Fruit fly (Drosophila melanogaster) whole organism, embryonic: ENCODE results near the gene CG34138.

Experiments used
- BtbVII ChIP-seq: fragments of 200-800 bp; sonication (Bioruptor generic); optimal IDR thresholded peaks from 3 replicates; lab custom pipeline; 2017; ENCODE audit warnings: missing biosample characterization, mild to moderate bottlenecking, missing genetic modification characterization
- CG11504 ChIP-seq: fragments of 200-800 bp; sonication (Bioruptor generic); optimal IDR thresholded peaks from 3 replicates; lab custom pipeline; 2019; ENCODE audit warnings: missing biosample characterization, mild to moderate bottlenecking, missing genetic modification characterization, moderate library complexity
- CG14050 ChIP-seq: fragments of 200-800 bp; sonication (Bioruptor generic); IDR thresholded peaks from 3 replicates; pipeline ENCODE4 v1.3.6; 2022; ENCODE audit warnings: missing biosample characterization, missing genetic modification characterization
- CG14667 ChIP-seq: fragments of 200-800 bp; sonication (Bioruptor generic); IDR thresholded peaks from 2 replicates; pipeline ENCODE4 v1.3.6; 2022; ENCODE audit warnings: missing biosample characterization, missing genetic modification characterization
- CG15011 ChIP-seq: fragments of 200-800 bp; sonication (Bioruptor generic); optimal IDR thresholded peaks from 3 replicates; lab custom pipeline; 2018; ENCODE audit warnings: missing biosample characterization, mild to moderate bottlenecking, missing genetic modification characterization
- CG15073 ChIP-seq: fragments of 200-800 bp; sonication (Bioruptor generic); optimal IDR thresholded peaks from 2 replicates; lab custom pipeline; 2016; ENCODE audit warnings: missing biosample characterization, missing genetic modification characterization
- CG1529 ChIP-seq: fragments of 200-800 bp; sonication (Bioruptor generic); optimal IDR thresholded peaks from 3 replicates; lab custom pipeline; 2018; ENCODE audit warnings: missing biosample characterization, missing genetic modification characterization
- CG1647 ChIP-seq: fragments of 200-800 bp; sonication (Bioruptor generic); optimal IDR thresholded peaks from 3 replicates; lab custom pipeline; 2016; ENCODE audit warnings: missing biosample characterization, missing genetic modification characterization
- CG16813 ChIP-seq: fragments of 200-800 bp; sonication (Bioruptor generic); IDR thresholded peaks from 3 replicates; pipeline ENCODE4 v1.3.6; 2022; ENCODE audit warnings: missing biosample characterization, missing genetic modification characterization; ENCODE audit not compliant: partially characterized antibody
- CG17328 ChIP-seq: fragments of 200-800 bp; sonication (Bioruptor generic); IDR thresholded peaks from 2 replicates; pipeline ENCODE4 v1.3.6; 2022; ENCODE audit warnings: missing biosample characterization, missing genetic modification characterization
- CG17802 ChIP-seq: fragments of 200-800 bp; sonication (Bioruptor generic); optimal IDR thresholded peaks from 2 replicates; lab custom pipeline; 2018; ENCODE audit warnings: missing biosample characterization, mild to moderate bottlenecking, missing genetic modification characterization, moderate library complexity
- CG1792 ChIP-seq: fragments of 200-800 bp; sonication (Bioruptor generic); optimal IDR thresholded peaks from 2 replicates; lab custom pipeline; 2016; ENCODE audit warnings: missing biosample characterization, missing genetic modification characterization
- CG3281 ChIP-seq: fragments of 200-800 bp; sonication (Bioruptor generic); optimal IDR thresholded peaks from 3 replicates; lab custom pipeline; 2017; ENCODE audit warnings: missing biosample characterization, mild to moderate bottlenecking, missing genetic modification characterization
- CG34224 ChIP-seq: fragments of 200-800 bp; sonication (Bioruptor generic); IDR thresholded peaks from 3 replicates; pipeline ENCODE4 v1.3.6; 2022; ENCODE audit warnings: missing biosample characterization, missing genetic modification characterization; ENCODE audit not compliant: partially characterized antibody
- CG43689 ChIP-seq: fragments of 200-800 bp; sonication (Bioruptor generic); IDR thresholded peaks from 2 replicates; pipeline ENCODE4 v1.3.6; 2022; ENCODE audit warnings: missing biosample characterization, missing genetic modification characterization
- CG6272 ChIP-seq: fragments of 200-800 bp; sonication (Bioruptor generic); IDR thresholded peaks from 2 replicates; pipeline ENCODE4 v1.3.6; 2022; ENCODE audit warnings: missing biosample characterization, missing genetic modification characterization
- CG7372 ChIP-seq: fragments of 200-800 bp; sonication (Bioruptor generic); IDR thresholded peaks from 2 replicates; pipeline ENCODE4 v1.3.6; 2022; ENCODE audit warnings: missing biosample characterization, missing genetic modification characterization
- CG8290 ChIP-seq, 3 experiments: fragments of 200-800 bp; sonication (Bioruptor generic); optimal IDR thresholded peaks; 2 replicates each; lab custom pipeline; 2016 to 2019; ENCODE audit warnings: missing biosample characterization in 3 of 3, missing genetic modification characterization in 3 of 3, mild to moderate bottlenecking in 2 of 3, moderate library complexity in 1 of 3
- CG9797 ChIP-seq: fragments of 200-800 bp; sonication (Bioruptor generic); optimal IDR thresholded peaks from 3 replicates; lab custom pipeline; 2018; ENCODE audit warnings: missing biosample characterization, mild to moderate bottlenecking, missing genetic modification characterization
- CTCF ChIP-seq: fragments of 200-800 bp; sonication (Bioruptor generic); optimal IDR thresholded peaks from 2 replicates; lab custom pipeline; 2017; ENCODE audit warnings: missing biosample characterization, mild to moderate bottlenecking, missing genetic modification characterization, moderate library complexity
- Dll ChIP-seq: fragments of 200-800 bp; sonication (Bioruptor generic); IDR thresholded peaks from 4 replicates; pipeline ENCODE4 v1.3.6; 2022; ENCODE audit warnings: missing biosample characterization, missing genetic modification characterization; ENCODE audit not compliant: partially characterized antibody
- Elba2 ChIP-seq: fragments of 200-800 bp; sonication (Bioruptor generic); optimal IDR thresholded peaks from 3 replicates; lab custom pipeline; 2016; ENCODE audit warnings: missing biosample characterization, missing genetic modification characterization
- HLHmδ ChIP-seq: fragments of 200-800 bp; sonication (Bioruptor generic); optimal IDR thresholded peaks from 2 replicates; lab custom pipeline; 2018; ENCODE audit warnings: missing biosample characterization, mild to moderate bottlenecking, missing genetic modification characterization, moderate library complexity
- Hsf ChIP-seq: fragments of 200-800 bp; sonication (Bioruptor generic); optimal IDR thresholded peaks from 3 replicates; lab custom pipeline; 2016; ENCODE audit warnings: missing biosample characterization, missing genetic modification characterization
- Neu2 ChIP-seq: fragments of 200-800 bp; sonication (Bioruptor generic); optimal IDR thresholded peaks from 3 replicates; lab custom pipeline; 2016; ENCODE audit warnings: missing biosample characterization, missing genetic modification characterization, borderline replicate concordance
- Poxn ChIP-seq: fragments of 200-800 bp; sonication (Bioruptor generic); IDR thresholded peaks from 2 replicates; pipeline ENCODE4 v1.3.6; 2022; ENCODE audit warnings: missing biosample characterization, missing genetic modification characterization
- Rx ChIP-seq: fragments of 200-800 bp; sonication (Bioruptor generic); IDR thresholded peaks from 2 replicates; pipeline ENCODE4 v1.3.6; 2022; ENCODE audit warnings: missing biosample characterization, missing genetic modification characterization
- Ssrp ChIP-seq: fragments of 200-800 bp; sonication (Bioruptor generic); optimal IDR thresholded peaks from 2 replicates; lab custom pipeline; 2018; ENCODE audit warnings: missing biosample characterization, mild to moderate bottlenecking, missing genetic modification characterization, moderate library complexity
- Xrp1 ChIP-seq: fragments of 200-800 bp; sonication (Bioruptor generic); IDR thresholded peaks from 2 replicates; pipeline ENCODE4 v1.3.6; 2022; ENCODE audit warnings: missing biosample characterization, missing genetic modification characterization
- abd-A ChIP-seq: fragments of 200-800 bp; sonication (Bioruptor generic); optimal IDR thresholded peaks from 3 replicates; lab custom pipeline; 2019; ENCODE audit warnings: missing biosample characterization, mild to moderate bottlenecking, missing genetic modification characterization, moderate library complexity
- cg ChIP-seq: fragments of 200-800 bp; sonication (Bioruptor generic); optimal IDR thresholded peaks from 3 replicates; lab custom pipeline; 2019; ENCODE audit warnings: missing biosample characterization, mild to moderate bottlenecking, missing genetic modification characterization, moderate library complexity
- croc ChIP-seq: fragments of 200-800 bp; sonication (Bioruptor generic); conservative IDR thresholded peaks from 3 replicates; pipeline ENCODE4 v1.3.6; 2022; ENCODE audit warnings: missing biosample characterization, missing genetic modification characterization
- dysf ChIP-seq: fragments of 200-800 bp; sonication (Bioruptor generic); IDR thresholded peaks from 3 replicates; pipeline ENCODE4 v1.3.6; 2022; ENCODE audit warnings: missing biosample characterization, missing genetic modification characterization
- fu2 ChIP-seq: fragments of 200-800 bp; sonication (Bioruptor generic); optimal IDR thresholded peaks from 2 replicates; lab custom pipeline; 2016; ENCODE audit warnings: missing biosample characterization, missing genetic modification characterization
- gfzf ChIP-seq: fragments of 200-800 bp; sonication (Bioruptor generic); optimal IDR thresholded peaks from 2 replicates; lab custom pipeline; 2016; ENCODE audit warnings: missing biosample characterization, mild to moderate bottlenecking, missing genetic modification characterization, moderate library complexity
- insv ChIP-seq, 2 experiments: fragments of 200-800 bp; sonication (Bioruptor generic); optimal IDR thresholded peaks; 3 replicates each; lab custom pipeline; 2016 to 2018; ENCODE audit warnings: missing biosample characterization in 2 of 2, missing genetic modification characterization in 2 of 2
- jing ChIP-seq: fragments of 200-800 bp; sonication (Bioruptor generic); optimal IDR thresholded peaks from 2 replicates; lab custom pipeline; 2018; ENCODE audit warnings: missing biosample characterization, mild to moderate bottlenecking, missing genetic modification characterization
- lola ChIP-seq, 3 experiments: fragments of >200 bp in 2 of 3; fragments of 200-800 bp in 1 of 3; sonication (Bioruptor generic) in 1 of 3; optimal IDR thresholded peaks; 2 replicates each; lab custom pipeline; 2017 to 2019; ENCODE audit warnings: missing biosample characterization in 3 of 3, missing genetic modification characterization in 3 of 3, mild to moderate bottlenecking in 1 of 3, moderate library complexity in 1 of 3
- maf-S ChIP-seq: fragments of 200-800 bp; sonication (Bioruptor generic); optimal IDR thresholded peaks from 2 replicates; lab custom pipeline; 2016; ENCODE audit warnings: missing biosample characterization, missing genetic modification characterization
- mam ChIP-seq: fragments of 200-800 bp; sonication (Bioruptor generic); optimal IDR thresholded peaks from 3 replicates; lab custom pipeline; 2016; ENCODE audit warnings: missing biosample characterization, missing genetic modification characterization
- pfk ChIP-seq: fragments of 200-800 bp; sonication (Bioruptor generic); optimal IDR thresholded peaks from 2 replicates; lab custom pipeline; 2018; ENCODE audit warnings: missing biosample characterization, mild to moderate bottlenecking, missing genetic modification characterization, moderate library complexity
- pita ChIP-seq: fragments of 200-800 bp; sonication (Bioruptor generic); optimal IDR thresholded peaks from 2 replicates; lab custom pipeline; 2017; ENCODE audit warnings: missing biosample characterization, mild to moderate bottlenecking, missing genetic modification characterization
- repo ChIP-seq: fragments of 200-800 bp; sonication (Bioruptor generic); optimal IDR thresholded peaks from 2 replicates; lab custom pipeline; 2016; ENCODE audit warnings: missing biosample characterization, missing genetic modification characterization
- sens ChIP-seq: fragments of 200-800 bp; sonication (Bioruptor generic); peaks from one replicate; lab custom pipeline; 2016; ENCODE audit warnings: missing biosample characterization, missing genetic modification characterization
- sima ChIP-seq: fragments of 200-800 bp; sonication (Bioruptor generic); optimal IDR thresholded peaks from 2 replicates; lab custom pipeline; 2016; ENCODE audit warnings: missing biosample characterization, missing genetic modification characterization
- sr ChIP-seq: fragments of 200-800 bp; sonication (Bioruptor generic); IDR thresholded peaks from 3 replicates; pipeline ENCODE4 v1.3.6; 2022; ENCODE audit warnings: missing biosample characterization, missing genetic modification characterization
- tgo ChIP-seq: fragments of 200-800 bp; sonication (Bioruptor generic); IDR thresholded peaks from 3 replicates; pipeline ENCODE4 v1.3.6; 2022; ENCODE audit warnings: missing biosample characterization, missing genetic modification characterization
- tin ChIP-seq: fragments of 200-800 bp; sonication (Bioruptor generic); optimal IDR thresholded peaks from 3 replicates; lab custom pipeline; 2016; ENCODE audit warnings: missing biosample characterization, missing genetic modification characterization
- wor ChIP-seq: fragments of 200-800 bp; sonication (Bioruptor generic); IDR thresholded peaks from 2 replicates; pipeline ENCODE4 v1.3.6; 2022; ENCODE audit warnings: missing biosample characterization, missing genetic modification characterization
- yki ChIP-seq: fragments of >200 bp; optimal IDR thresholded peaks from 3 replicates; lab custom pipeline; 2018

CG34138 gene

DNA sequence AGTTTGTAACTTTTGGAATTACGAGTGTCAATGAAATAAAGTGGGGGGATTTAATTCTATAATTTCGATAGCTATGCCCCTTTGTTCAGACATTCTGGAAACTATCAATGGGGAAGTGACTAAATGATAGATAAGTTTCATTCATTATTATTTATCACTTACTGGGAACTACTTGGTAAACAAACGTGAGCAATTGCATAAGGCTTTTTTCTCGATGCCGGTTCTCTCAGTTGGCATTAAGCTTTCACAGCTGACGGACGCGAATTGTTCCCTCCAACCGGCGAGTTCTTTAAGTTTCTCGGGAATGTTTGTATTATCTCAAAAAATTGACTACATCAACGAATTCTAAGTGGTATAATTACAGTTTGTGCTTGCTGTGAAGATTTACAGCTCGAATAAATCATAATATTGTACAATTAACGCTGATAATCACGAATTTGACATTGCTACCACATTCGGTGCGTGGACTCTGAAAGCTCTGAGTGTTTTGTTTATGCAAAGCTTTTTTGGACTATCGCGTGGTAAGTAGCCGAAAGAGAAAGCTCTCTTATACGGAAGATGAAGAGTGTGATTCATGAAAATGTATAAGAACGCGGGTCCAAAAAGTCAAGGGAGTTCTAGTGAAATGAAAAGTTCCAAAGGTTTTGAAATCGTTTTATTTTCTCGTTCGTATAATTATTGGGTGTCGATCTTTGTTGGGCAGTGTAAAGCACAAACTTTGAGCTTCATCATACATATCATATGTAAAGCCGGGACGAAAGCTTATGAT, 36.7 kb downstream of the CG34138 start, which contains the start of gene Naam (continued):
- TF ChIP-seq CG6272 (GFP tag; lab: Robert Waterston, UW) (peak; percentile 30; the same call in 1 of the 2 replicates), wor (GFP tag; lab: Robert Waterston, UW) (no peak), CG1647 (no peak), mam (GFP tag; lab: Kevin White, UChicago) (peak; percentile 86), dysf (GFP tag; lab: Robert Waterston, UW) (peak; percentile 76), CG14667 (GFP tag; lab: Robert Waterston, UW) (0 out of 2 replicates have a peak, but pooled peaks have one; percentile 40), CG17802 (tag; lab: Kevin White, UChicago) (peak; percentile 41), yki (lab: Kevin White, UChicago) (no peak), CG14050 (peak; percentile 73; the same call in 2 of the 3 replicates), pita (GFP tag; lab: Kevin White, UChicago) (no peak), CG15011 (GFP tag; lab: Kevin White, UChicago) (peak; percentile 35), jing (GFP tag; lab: Kevin White, UChicago) (no peak), CG9797 (GFP tag; lab: Kevin White, UChicago) (no peak), repo (peak; percentile 60), pfk (GFP tag; lab: Kevin White, UChicago) (no peak), sima (GFP tag; lab: Kevin White, UChicago) (no peak), CG43689 (no peak), CTCF (peak; percentile 32), tgo (peak; percentile 76), CG1792 (GFP tag; lab: Kevin White, UChicago) (peak; percentile 67), Ssrp (tag; lab: Kevin White, UChicago) (peak; percentile 31), insv (GFP tag; optimal IDR thresholded peaks at IDR 0.05; lab: Kevin White, UChicago) (no peak), CG11504 (tag; lab: Kevin White, UChicago) (peak; percentile 76), lola (GFP tag; optimal IDR thresholded peaks at IDR 0.05; lab: Kevin White, UChicago) (no peak), CG17328 (GFP tag; lab: Robert Waterston, UW) (peak; percentile 79), gfzf (GFP tag; lab: Kevin White, UChicago) (no peak), CG1529 (GFP tag; lab: Kevin White, UChicago) (peak; percentile 30), fu2 (peak; percentile 74), HLHmδ (GFP tag; lab: Kevin White, UChicago) (no peak), Rx (GFP tag; lab: Robert Waterston, UW) (peak; percentile 58; the same call in 1 of the 2 replicates), Poxn (GFP tag; lab: Robert Waterston, UW) (no peak), CG3281 (peak; percentile 83), abd-A (tag; lab: Kevin White, UChicago) (no peak), sens (GFP tag; lab: Kevin White, UChicago) (peak; percentile 96), tin (GFP tag; lab: Kevin White, UChicago) (peak; percentile 72), sr (GFP tag; lab: Robert Waterston, UW) (peak; percentile 28; the same call in 1 of the 3 replicates), BtbVII (peak; percentile 38), Neu2 (no peak), CG15073 (GFP tag; lab: Kevin White, UChicago) (no peak), Dll (no peak), Xrp1 (peak; percentile 86), cg (GFP tag; lab: Kevin White, UChicago) (no peak), maf-S (GFP tag; lab: Kevin White, UChicago) (peak; percentile 62), Elba2 (GFP tag; lab: Kevin White, UChicago) (no peak), CG16813 (GFP tag; lab: Robert Waterston, UW) (no peak), CG8290 (GFP tag; optimal IDR thresholded peaks at IDR 0.05; lab: Kevin White, UChicago) (no peak), CG8290 (tag; optimal IDR thresholded peaks at IDR 0.05; lab: Kevin White, UChicago) (peak in 1 of 2 experiments; percentile 87), croc (GFP tag; lab: Robert Waterston, UW) (no peak), Hsf (peak; percentile 86), CG7372 (GFP tag; lab: Robert Waterston, UW) (peak; percentile 59; the same call in 1 of the 2 replicates), CG34224 (no peak)
